Fruit fly (Drosophila melanogaster): ENCODE data around the gene Dhc16F.

Dhc16F gene

dm6 chrX:18094747-18095352 is 30.6 kb downstream of the Dhc16F start (continued):
- TF ChIP-seq CG34422 (GFP tag; IDR thresholded peaks at IDR 0.05) (no peak; the same call in 2 of the 3 replicates), CG1602 (GFP tag; optimal IDR thresholded peaks at IDR 0.05) (no peak), her (GFP tag; optimal IDR thresholded peaks at IDR 0.05) (no peak), CG8924 (tag; optimal IDR thresholded peaks at IDR 0.05) (peak; percentile 38), Rx (GFP tag; IDR thresholded peaks at IDR 0.05) (no peak), crp (GFP tag; optimal IDR thresholded peaks at IDR 0.05) (no peak), pum (GFP tag; optimal IDR thresholded peaks at IDR 0.05) (no peak), CG6791 (GFP tag; IDR thresholded peaks at IDR 0.05; ENCODE audit: partially characterized antibody) (no peak), CG1024 (GFP tag; IDR thresholded peaks at IDR 0.05) (0 out of 2 replicates have a peak, but pooled peaks have one; percentile 6), corto (GFP tag; optimal IDR thresholded peaks at IDR 0.05) (no peak), B-H2 (GFP tag; optimal IDR thresholded peaks at IDR 0.05) (no peak), tup (GFP tag; optimal IDR thresholded peaks at IDR 0.05) (no peak), tna (GFP tag; IDR thresholded peaks at IDR 0.05; ENCODE audit: partially characterized antibody) (no peak), Poxn (GFP tag; IDR thresholded peaks at IDR 0.05) (0 out of 2 replicates have a peak, but pooled peaks have one; percentile 17), luna (GFP tag; optimal IDR thresholded peaks at IDR 0.05) (no peak), stc (GFP tag; IDR thresholded peaks at IDR 0.05) (no peak), slou (GFP tag; optimal IDR thresholded peaks at IDR 0.05) (no peak), kay (GFP tag; optimal IDR thresholded peaks at IDR 0.05) (no peak), fu2 (GFP tag; optimal IDR thresholded peaks at IDR 0.05) (no peak), Neu2 (GFP tag; optimal IDR thresholded peaks at IDR 0.05; ENCODE audit: borderline replicate concordance) (no peak), CG16863 (GFP tag; optimal IDR thresholded peaks at IDR 0.05) (no peak), HLH3B (GFP tag; IDR thresholded peaks at IDR 0.05) (peak; percentile 60), Hr39 (optimal IDR thresholded peaks at IDR 0.05) (no peak), Drgx (GFP tag; IDR thresholded peaks at IDR 0.05) (no peak), Trl (optimal IDR thresholded peaks at IDR 0.05) (no peak), Trl (GFP tag; optimal IDR thresholded peaks at IDR 0.05) (no peak), CG10209 (GFP tag; optimal IDR thresholded peaks at IDR 0.05) (peak; percentile 30), CG2120 (GFP tag; optimal IDR thresholded peaks at IDR 0.05) (peak; percentile 57), CG8388 (GFP tag; optimal IDR thresholded peaks at IDR 0.05) (no peak), CG8478 (optimal IDR thresholded peaks at IDR 0.05) (no peak), HLHmδ (GFP tag; optimal IDR thresholded peaks at IDR 0.05) (no peak), CG2712 (tag; optimal IDR thresholded peaks at IDR 0.05) (no peak), gfzf (GFP tag; optimal IDR thresholded peaks at IDR 0.05) (no peak), esg (GFP tag; conservative IDR thresholded peaks at IDR 0.05) (no peak), jing (GFP tag; optimal IDR thresholded peaks at IDR 0.05) (no peak), Awh (GFP tag; IDR thresholded peaks at IDR 0.05) (no peak), shn (GFP tag; optimal IDR thresholded peaks at IDR 0.05) (no peak), Hand (GFP tag; optimal IDR thresholded peaks at IDR 0.05) (no peak), hth (optimal IDR thresholded peaks at IDR 0.05) (no peak), CG4730 (GFP tag; IDR thresholded peaks at IDR 0.05) (no peak), CG17568 (GFP tag; optimal IDR thresholded peaks at IDR 0.05) (no peak), Mad (GFP tag; optimal IDR thresholded peaks at IDR 0.05) (no peak), crol (GFP tag; IDR thresholded peaks at IDR 0.05) (peak; percentile 58)

- TF ChIP-seq nerfin-1 (tag; optimal IDR thresholded peaks at IDR 0.05) (no peak), CG17385 (GFP tag; optimal IDR thresholded peaks at IDR 0.05) (no peak), CG1602 (GFP tag; optimal IDR thresholded peaks at IDR 0.05) (no peak), cad (GFP tag; optimal IDR thresholded peaks at IDR 0.05) (no peak), chn (GFP tag; optimal IDR thresholded peaks at IDR 0.05) (no peak), CG1647 (GFP tag; optimal IDR thresholded peaks at IDR 0.05) (no peak), Hsf (GFP tag; optimal IDR thresholded peaks at IDR 0.05) (no peak), sug (tag; optimal IDR thresholded peaks at IDR 0.05) (peak; percentile 34), psq (GFP tag; optimal IDR thresholded peaks at IDR 0.05) (no peak), CG1024 (GFP tag; IDR thresholded peaks at IDR 0.05) (no peak), CG17568 (GFP tag; optimal IDR thresholded peaks at IDR 0.05) (no peak), Xrp1 (GFP tag; IDR thresholded peaks at IDR 0.05) (no peak), mirr (GFP tag; optimal IDR thresholded peaks at IDR 0.05) (no peak), ewg (GFP tag; optimal IDR thresholded peaks at IDR 0.05) (no peak)
Observed at dm6 chrX:18100146-18100669, 35.9 kb downstream of the Dhc16F start.
